Worm (Caenorhabditis elegans): ENCODE results near the gene eef-1G.

The eef-1G gene

DNA sequence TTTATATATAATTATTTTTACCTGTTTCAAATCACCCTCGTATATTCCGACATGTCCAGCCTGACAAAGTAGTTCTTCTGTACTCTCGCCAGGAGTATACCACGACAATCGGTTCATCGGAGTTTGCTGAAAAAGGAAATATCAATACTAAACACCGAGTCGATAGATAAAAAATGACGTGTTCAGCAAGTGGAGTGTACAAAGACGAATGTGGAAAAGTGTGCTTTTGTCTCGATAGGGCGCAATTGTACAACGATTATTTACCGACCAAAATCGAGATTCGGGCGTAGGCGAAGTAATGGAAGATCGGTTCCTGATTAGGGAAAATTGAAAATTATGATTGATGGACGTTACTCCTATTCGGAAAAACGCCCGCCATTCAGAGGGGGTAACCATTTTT, 5.0 kb upstream of the eef-1G start, which contains the start of gene vps-36:
vps-36 (minus strand) TSS at position 126 of the 400 bp plus-strand sequence.
- TF ChIP-seq him-1 (tag; optimal IDR thresholded peaks at IDR 0.05): no peak
- no peak for TF ChIP-seq dao-5 (tag; optimal IDR thresholded peaks at IDR 0.05)
- TF ChIP-seq W03F9.2 (tag; optimal IDR thresholded peaks at IDR 0.05): no peak

DNA sequence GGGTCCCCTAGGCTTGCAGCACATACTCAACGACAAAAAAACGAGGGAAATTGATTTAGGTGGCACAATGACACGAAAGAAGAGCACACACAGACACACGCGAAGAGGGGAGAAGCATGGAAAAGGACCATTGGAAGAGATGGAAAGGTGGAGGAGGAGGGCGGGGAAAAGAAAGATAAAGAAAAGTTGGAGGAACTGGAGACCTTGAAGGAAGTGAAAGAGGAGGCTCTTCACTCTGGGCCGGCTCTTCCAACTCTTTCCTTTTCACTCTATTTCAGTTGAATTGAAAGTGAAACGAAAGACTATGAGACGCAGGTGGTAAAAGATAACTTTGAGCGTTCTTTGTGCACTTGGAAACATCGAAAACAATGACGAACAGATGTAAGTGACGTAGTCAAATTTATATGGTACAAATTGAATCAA, 4.1 kb upstream of the eef-1G start:
- TF ChIP-seq him-1 (tag; optimal IDR thresholded peaks at IDR 0.05) (peak; percentile 73), dao-5 (tag; optimal IDR thresholded peaks at IDR 0.05) (no peak), W03F9.2 (tag; optimal IDR thresholded peaks at IDR 0.05) (peak; percentile 42)

DNA sequence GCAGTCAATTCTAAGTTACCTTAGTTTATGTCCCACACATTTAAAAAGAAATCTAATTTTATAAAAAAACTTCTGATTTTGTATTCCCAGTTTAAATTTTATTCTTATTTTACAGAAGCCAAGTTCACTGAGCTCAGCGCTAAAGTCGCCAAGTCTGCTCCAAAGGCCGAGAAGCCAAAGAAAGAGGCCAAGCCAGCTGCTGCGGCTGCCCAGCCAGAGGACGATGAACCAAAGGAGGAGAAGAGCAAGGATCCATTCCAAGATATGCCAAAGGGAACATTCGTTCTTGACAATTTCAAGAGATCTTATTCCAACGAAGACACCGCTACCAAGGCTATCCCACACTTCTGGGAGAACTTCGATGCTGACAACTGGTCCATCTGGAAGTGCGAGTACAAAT, 1.4 kb downstream of the eef-1G start:
- TF ChIP-seq W03F9.2 (tag; optimal IDR thresholded peaks at IDR 0.05) (no peak), dao-5 (tag; optimal IDR thresholded peaks at IDR 0.05) (no peak), him-1 (tag; optimal IDR thresholded peaks at IDR 0.05) (no peak)

DNA sequence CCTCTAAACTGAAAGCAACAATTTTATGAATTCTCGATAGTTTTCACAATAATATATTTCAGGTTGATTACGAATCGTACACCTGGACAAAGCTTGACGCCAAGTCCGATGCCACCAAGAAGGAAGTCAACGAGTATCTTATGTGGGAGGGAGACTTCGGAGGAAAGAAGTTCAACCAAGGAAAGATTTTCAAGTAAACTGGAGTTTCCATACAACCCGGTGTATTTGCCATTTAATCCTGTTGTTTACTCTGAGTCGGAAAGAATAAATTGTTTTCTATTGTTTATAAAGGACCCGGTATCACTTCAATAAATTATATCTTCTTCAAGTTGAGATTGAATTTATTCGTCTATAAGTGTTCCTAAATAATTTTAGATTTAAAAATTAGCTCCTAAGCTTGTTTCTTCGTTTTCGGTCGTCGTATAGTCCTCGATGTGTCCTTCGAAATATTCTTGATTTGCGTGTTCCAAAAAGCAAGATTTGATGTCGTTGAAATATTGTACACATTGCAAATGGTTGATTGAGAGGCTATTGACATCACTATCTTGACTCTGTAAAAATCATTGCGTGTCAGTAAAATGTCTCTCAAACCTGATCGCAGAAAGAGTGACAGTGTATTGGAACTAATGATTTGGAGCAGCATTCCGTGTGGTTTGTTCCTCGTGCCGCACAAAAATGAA, 2.2 kb downstream of the eef-1G start:
- TF ChIP-seq dao-5 (tag; optimal IDR thresholded peaks at IDR 0.05) (no peak), him-1 (tag; optimal IDR thresholded peaks at IDR 0.05) (no peak), W03F9.2 (tag; optimal IDR thresholded peaks at IDR 0.05) (no peak)

DNA sequence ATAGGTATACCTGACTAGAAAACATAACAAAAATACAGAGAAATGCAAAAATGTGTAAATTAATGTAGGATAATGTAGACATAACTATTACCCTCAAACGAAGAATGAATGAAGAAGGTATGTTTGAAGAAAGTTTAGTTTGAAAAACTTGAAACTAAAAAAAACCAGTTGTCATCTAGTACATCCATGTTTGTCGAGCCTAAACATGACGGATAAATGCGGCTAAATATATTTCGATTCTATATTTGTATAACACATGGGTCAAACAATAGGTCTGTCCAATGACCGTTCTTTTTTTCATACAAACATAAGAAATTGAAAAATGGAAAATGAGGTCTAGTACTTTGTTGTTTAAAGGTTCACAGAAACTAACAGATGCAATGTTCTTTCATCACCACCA, 4.6 kb downstream of the eef-1G start, which contains the start of gene F17C11.22:
F17C11.22 (minus strand) TSS at position 101 of the 400 bp plus-strand sequence.
- TF ChIP-seq dao-5 (tag; optimal IDR thresholded peaks at IDR 0.05) (no peak), W03F9.2 (tag; optimal IDR thresholded peaks at IDR 0.05) (no peak), him-1 (tag; optimal IDR thresholded peaks at IDR 0.05) (no peak)

DNA sequence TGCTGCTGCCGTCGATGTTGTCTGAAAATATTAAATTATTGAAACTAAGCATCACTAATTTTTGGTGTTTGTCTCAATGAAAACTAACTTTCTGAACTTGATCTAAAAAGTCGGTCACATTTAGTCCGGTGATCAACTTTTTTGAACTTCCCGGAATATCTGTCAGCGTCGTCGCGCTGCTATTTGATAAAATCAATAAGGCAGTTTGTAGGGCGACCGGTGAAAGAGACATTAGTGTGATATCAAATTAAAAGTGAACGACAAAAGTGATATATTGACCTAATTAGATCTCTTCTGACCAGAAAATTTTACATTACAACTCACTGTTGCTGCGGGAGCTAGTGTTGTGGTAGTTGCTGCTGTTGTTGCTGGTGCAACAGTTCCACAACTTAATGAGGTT, 5.4 kb downstream of the eef-1G start:
- no peak for TF ChIP-seq dao-5 (tag; optimal IDR thresholded peaks at IDR 0.05)
- no peak for TF ChIP-seq him-1 (tag; optimal IDR thresholded peaks at IDR 0.05)

DNA sequence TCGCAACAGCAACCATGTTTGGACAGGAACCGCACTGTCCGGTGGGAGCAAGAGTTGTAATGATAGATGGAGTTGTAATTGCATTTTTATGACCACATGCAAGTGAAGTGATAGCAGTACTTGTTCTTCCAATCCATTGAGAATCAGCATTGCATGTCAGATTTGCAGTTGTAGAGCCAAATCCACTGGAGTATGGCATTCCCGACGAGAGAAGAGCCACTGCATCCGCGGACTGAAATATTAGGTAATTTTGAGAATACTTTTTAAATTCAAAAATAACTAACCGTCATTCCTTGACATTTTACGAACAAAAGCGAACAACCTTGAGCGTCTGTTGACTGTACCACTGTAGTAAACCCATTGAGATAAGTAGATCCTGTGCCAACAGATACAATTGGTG, 9.6 kb downstream of the eef-1G start:
- no peak for TF ChIP-seq him-1 (tag; optimal IDR thresholded peaks at IDR 0.05)
- no peak for TF ChIP-seq dao-5 (tag; optimal IDR thresholded peaks at IDR 0.05)
- TF ChIP-seq W03F9.2 (tag; optimal IDR thresholded peaks at IDR 0.05): no peak

DNA sequence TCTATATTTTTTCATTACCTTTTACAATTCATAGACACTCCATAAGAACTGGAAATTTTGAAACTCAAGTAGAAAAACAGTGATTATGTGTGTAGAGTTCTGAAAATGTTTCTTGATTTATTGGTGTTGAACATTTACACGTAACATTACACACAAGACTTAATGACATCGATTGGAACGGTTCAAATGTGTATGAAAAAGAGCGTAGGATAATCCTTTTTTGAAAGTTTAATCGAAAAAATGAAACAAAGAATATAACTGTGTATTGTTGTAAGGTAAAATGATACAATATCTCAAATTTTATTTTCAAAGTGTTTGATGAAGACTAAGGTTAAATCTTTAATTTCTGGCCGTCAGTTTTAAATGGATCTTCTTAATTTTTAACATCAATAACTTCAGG, 15.6 kb downstream of the eef-1G start, which contains the start of gene fig-1:
fig-1 (minus strand) TSS at position 101 of the 400 bp plus-strand sequence.
- no peak for TF ChIP-seq him-1 (tag; optimal IDR thresholded peaks at IDR 0.05)
- no peak for TF ChIP-seq dao-5 (tag; optimal IDR thresholded peaks at IDR 0.05)
- no peak for TF ChIP-seq W03F9.2 (tag; optimal IDR thresholded peaks at IDR 0.05)

DNA sequence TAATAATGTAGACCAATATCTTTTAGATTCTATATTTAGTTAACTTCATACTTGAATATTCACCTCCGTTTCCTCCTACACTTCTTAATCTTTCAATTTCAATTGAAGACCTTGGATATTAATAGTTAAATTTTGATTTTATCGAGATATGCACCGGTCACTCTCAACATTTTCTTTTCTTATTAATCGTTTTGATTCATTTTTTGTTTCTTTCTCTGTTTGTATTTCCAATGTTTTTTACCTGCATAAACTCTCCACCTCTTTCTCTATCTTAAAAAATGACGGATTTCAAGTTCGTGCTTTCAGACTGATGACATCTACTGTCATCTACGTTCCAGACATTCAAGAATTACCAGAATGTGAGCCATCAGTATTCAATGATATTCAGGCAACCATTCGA, 26.3 kb downstream of the eef-1G start, which contains the start of gene frpr-9:
frpr-9 (plus strand) TSS at position 301 of the 400 bp plus-strand sequence.
- TF ChIP-seq W03F9.2 (tag; optimal IDR thresholded peaks at IDR 0.05): no peak
- TF ChIP-seq dao-5 (tag; optimal IDR thresholded peaks at IDR 0.05): no peak
- no peak for TF ChIP-seq him-1 (tag; optimal IDR thresholded peaks at IDR 0.05)

DNA sequence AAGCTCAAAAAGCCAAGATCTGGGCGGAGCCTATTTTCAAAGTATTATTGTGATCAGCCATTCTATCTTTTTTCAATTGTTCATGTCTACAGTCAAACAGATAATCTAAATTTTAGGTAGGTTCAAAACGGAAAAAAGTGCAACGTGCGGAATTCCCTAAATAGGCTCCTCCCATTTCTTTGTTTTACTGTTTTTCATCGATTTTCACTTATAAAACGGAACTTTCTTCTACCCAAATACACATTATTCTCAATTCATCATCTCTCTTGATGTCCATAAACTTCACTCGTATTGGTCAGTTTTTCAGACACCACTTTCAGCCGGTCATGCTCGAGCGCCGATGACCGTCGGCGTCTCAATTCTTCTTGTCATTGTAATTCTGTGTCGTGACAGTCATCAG, 33.3 kb downstream of the eef-1G start, which contains the start of gene F53B7.7:
F53B7.7 (plus strand) TSS at position 301 of the 400 bp plus-strand sequence.
- TF ChIP-seq dao-5 (tag; optimal IDR thresholded peaks at IDR 0.05) (no peak), him-1 (tag; optimal IDR thresholded peaks at IDR 0.05) (no peak), W03F9.2 (tag; optimal IDR thresholded peaks at IDR 0.05) (no peak)

DNA sequence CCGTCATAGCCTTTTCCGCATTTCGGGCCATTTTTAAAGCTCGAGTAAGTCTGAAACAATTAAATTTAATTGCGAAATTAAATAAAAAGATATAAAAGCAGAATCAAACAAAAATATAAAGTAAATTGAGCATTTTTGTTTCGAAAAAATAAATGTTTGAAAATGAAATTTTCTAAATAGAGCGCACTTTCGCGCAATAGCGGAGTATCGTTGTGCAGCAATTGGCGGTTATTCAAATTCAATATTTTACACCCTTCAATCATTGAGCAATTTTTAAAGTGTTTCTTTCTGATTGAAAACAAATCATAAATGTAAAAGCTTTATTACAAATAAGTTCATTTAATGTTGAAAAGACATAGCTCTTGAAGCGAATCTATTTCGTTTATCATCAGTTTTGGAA, 35.1 kb downstream of the eef-1G start, which contains the start of gene isy-1:
isy-1 (minus strand) TSS at position 50 of the 400 bp plus-strand sequence.
- TF ChIP-seq W03F9.2 (tag; optimal IDR thresholded peaks at IDR 0.05) (peak; percentile 59), him-1 (tag; optimal IDR thresholded peaks at IDR 0.05) (no peak), dao-5 (tag; optimal IDR thresholded peaks at IDR 0.05) (no peak)

DNA sequence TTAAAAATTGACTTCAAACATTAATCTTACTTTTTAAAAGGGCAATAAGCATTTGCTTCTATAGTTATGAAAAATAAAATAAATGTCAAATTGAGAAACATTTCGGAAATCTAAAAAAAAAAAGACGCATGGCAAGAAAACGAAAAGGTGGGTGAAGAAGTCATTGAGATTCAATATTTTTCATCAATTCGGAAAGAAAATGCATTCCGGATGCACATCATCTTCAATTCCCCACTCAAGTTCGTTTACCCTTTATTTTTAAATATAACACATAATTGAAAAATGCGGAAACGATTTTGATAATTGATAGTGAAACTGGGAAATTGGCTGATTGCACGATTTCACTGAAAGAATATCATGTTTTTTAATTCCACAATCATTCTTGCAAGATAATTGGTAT, 36.9 kb downstream of the eef-1G start, which contains the start of gene F53B7.4:
F53B7.4 (minus strand) TSS at position 101 of the 400 bp plus-strand sequence.
- TF ChIP-seq dao-5 (tag; optimal IDR thresholded peaks at IDR 0.05): no peak
- no peak for TF ChIP-seq him-1 (tag; optimal IDR thresholded peaks at IDR 0.05)
- TF ChIP-seq W03F9.2 (tag; optimal IDR thresholded peaks at IDR 0.05): no peak

DNA sequence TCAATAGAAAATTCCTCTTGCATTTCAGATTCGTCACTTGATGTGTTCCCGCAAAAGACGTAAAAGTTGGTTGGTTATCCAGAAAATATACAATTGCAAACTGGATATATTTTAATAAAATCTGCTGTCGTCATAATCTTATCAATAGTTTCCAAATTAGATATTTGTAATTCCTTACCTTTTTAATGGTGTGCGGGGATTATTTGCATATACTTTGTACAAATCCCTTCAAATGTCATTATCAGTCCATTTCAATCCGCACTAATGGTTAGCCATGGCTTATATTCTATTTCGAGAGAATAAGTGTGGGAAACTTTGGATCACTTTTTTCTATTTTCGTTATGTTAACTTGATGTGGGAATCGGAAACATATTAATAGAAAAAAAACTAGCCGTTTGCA, 38.6 kb downstream of the eef-1G start:
- no peak for TF ChIP-seq dao-5 (tag; optimal IDR thresholded peaks at IDR 0.05)
- no peak for TF ChIP-seq him-1 (tag; optimal IDR thresholded peaks at IDR 0.05)
- no peak for TF ChIP-seq W03F9.2 (tag; optimal IDR thresholded peaks at IDR 0.05)

DNA sequence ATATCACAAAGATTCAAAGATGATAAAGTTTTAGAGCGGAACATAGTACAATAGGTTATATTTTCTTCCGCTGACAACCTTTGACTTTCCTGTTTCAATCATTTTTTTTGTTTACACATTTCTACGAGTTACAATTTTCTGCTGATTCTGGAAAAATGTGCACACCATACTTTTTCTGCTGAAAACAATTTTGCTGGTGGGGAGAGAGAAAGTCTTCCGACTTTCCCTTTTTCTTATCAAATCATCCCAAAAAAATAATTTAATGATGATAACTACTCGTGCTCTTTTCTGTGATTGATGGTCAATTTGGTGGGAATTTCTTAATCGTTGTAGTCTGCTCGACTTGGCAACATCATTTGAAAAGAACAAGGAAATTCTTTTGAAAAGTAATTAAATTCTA, 42.1 kb downstream of the eef-1G start:
- TF ChIP-seq W03F9.2 (tag; optimal IDR thresholded peaks at IDR 0.05) (no peak), dao-5 (tag; optimal IDR thresholded peaks at IDR 0.05) (no peak), him-1 (tag; optimal IDR thresholded peaks at IDR 0.05) (no peak)

Data from whole organism, L4/young adult.